Worm (Caenorhabditis elegans): ENCODE data around the gene F41G3.19.

F41G3.19 gene

DNA sequence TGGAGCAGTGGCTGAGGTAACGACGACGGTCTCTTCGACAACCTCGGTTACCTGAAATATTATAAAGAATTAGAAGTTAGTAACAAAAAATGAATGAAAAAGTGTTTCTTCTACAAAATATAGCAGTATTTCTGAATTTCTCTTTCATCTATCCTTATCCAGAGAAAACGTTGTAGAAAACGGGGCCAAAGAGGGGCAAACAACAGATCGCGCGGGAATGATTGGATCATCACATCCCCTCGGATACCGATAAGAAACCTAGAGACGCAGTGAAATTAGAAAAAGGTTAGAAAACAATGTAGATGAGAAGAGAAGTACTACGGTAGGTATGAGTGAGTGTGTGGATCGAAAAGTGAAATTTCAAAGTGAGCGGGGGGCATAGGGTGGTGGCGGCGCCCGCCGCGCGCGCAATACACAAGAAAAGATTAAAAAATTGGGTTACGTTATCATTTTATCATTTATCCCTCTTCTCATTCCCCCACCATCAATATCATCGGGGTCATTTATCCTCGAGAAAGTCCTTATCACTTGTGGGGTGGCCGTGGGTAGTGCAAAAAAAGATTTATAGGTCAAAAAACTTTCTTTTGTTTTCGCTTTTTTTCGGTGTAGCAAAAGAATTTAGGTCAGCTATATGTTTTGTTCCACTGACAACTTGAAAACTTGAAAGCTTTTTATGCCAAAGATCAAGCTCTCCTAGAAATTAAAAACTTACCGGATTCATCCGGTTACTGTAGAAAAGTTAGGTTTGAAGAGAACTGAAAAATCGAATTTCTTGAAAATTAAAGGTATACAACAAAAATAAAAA lies 39.5 kb downstream of the F41G3.19 start, which contains the start of the genes dpy-10 and T14B4.19:
TSS of gene dpy-10 (minus strand) at position 51 of the 805 bp plus-strand sequence.
TSS of gene T14B4.19 (minus strand) at position 755 of the 805 bp plus-strand sequence.
- TF ChIP-seq die-1 (tag; optimal IDR thresholded peaks at IDR 0.05) (no peak), C06A6.2 (GFP tag; conservative IDR thresholded peaks at IDR 0.05) (no peak), dpff-1 (tag; optimal IDR thresholded peaks at IDR 0.05) (no peak), cebp-1 (GFP tag; IDR thresholded peaks at IDR 0.05) (no peak), cebp-1 (tag; optimal IDR thresholded peaks at IDR 0.05) (no peak), hsf-1 (GFP tag; IDR thresholded peaks at IDR 0.05) (no peak), pha-4 (tag; optimal IDR thresholded peaks at IDR 0.05) (no peak), F22D6.2 (tag; optimal IDR thresholded peaks at IDR 0.05) (no peak), ztf-22 (GFP tag; optimal IDR thresholded peaks at IDR 0.05) (no peak), rpc-1 (optimal IDR thresholded peaks at IDR 0.05) (no peak), rpc-1 (tag; optimal IDR thresholded peaks at IDR 0.05) (no peak)

DNA sequence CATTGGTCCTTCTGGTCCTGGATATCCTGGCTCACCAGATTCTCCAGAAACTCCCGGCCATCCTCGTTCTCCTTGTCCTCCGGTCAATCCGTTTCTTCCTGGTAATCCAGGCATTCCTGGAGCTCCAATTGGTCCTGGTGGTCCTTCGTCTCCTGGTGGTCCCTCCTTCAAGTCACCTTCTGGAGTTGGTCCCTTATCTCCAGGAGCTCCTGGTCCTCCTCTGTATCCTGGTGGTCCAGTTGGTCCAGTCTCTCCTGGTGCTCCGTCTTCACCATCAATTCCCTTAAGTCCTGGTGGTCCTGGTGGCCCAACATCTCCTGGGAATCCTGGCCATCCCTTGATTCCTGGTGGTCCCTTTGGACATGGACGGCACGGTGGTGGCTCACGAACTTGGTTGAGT lies 41.3 kb downstream of the F41G3.19 start:
- TF ChIP-seq dox-1 (GFP tag; IDR thresholded peaks at IDR 0.05) (0 out of 2 replicates have a peak, but pooled peaks have one; percentile 23), zfh-2 (GFP tag; conservative IDR thresholded peaks at IDR 0.05) (peak; percentile 74), let-526 (GFP tag; IDR thresholded peaks at IDR 0.05) (no peak)

DNA sequence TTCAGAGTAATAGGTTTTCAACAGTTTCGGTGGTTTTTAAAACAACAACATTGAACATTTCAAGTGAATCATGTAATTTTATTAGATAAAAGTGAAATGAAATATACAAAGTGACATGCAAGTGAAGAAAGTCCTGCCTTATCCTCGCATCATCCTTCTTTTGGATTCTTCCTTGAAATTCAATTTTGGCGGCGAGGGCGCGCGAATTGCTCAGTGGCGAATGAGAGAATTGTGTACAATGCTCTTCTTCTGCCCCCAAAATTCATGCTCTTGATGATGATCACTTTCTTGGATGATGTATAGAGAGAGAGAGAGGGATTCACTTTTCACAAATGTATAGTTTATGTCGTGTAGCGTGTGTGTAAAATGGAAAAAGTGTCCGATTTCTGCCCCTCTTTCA lies 42.2 kb downstream of the F41G3.19 start:
- TF ChIP-seq tbp1 (GFP tag; optimal IDR thresholded peaks at IDR 0.05) (no peak), ztf-26 (tag; optimal IDR thresholded peaks at IDR 0.05) (no peak)

DNA sequence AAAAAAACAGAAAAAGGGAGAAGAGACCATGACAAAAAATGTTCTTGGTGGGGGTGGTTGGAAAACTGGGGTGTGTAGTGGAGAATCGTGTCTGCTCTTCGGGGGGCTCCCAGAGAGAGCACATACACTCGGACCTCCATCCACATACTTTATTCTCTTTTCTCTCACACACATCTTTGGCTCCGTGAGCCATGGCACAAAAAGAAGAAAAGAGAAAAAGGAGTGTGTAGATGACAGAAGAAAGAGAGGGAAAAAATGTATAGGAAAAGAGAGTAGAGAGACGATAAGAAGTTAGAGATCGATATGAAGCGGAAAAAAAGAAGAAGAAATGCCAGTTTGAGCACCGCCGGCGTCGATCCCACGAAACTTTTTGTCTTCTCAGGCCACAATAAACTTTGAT lies 42.9 kb downstream of the F41G3.19 start:
- TF ChIP-seq B0336.3 (GFP tag; IDR thresholded peaks at IDR 0.05) (no peak), Y53F4B.3 (GFP tag; IDR thresholded peaks at IDR 0.05) (no peak), zfh-2 (GFP tag; conservative IDR thresholded peaks at IDR 0.05) (peak; percentile 26; the same call in 1 of the 2 replicates), snpc-3.4 (tag; optimal IDR thresholded peaks at IDR 0.05) (no peak), ztf-6 (GFP tag; IDR thresholded peaks at IDR 0.05) (no peak), let-607 (tag; optimal IDR thresholded peaks at IDR 0.05) (no peak), F22D6.2 (tag; optimal IDR thresholded peaks at IDR 0.05) (no peak), F39B2.1 (GFP tag; IDR thresholded peaks at IDR 0.05) (no peak), attf-5 (GFP tag; optimal IDR thresholded peaks at IDR 0.05) (no peak), nfyb-1 (GFP tag; IDR thresholded peaks at IDR 0.05) (no peak), sea-2 (GFP tag; IDR thresholded peaks at IDR 0.05) (no peak), lin-26 (GFP tag; IDR thresholded peaks at IDR 0.05) (no peak), hmg-1.2 (GFP tag; IDR thresholded peaks at IDR 0.05) (0 out of 2 replicates have a peak, but pooled peaks have one; percentile 17), C17E4.6 (GFP tag; IDR thresholded peaks at IDR 0.05) (no peak), lag-1 (GFP tag; IDR thresholded peaks at IDR 0.05) (no peak)

DNA sequence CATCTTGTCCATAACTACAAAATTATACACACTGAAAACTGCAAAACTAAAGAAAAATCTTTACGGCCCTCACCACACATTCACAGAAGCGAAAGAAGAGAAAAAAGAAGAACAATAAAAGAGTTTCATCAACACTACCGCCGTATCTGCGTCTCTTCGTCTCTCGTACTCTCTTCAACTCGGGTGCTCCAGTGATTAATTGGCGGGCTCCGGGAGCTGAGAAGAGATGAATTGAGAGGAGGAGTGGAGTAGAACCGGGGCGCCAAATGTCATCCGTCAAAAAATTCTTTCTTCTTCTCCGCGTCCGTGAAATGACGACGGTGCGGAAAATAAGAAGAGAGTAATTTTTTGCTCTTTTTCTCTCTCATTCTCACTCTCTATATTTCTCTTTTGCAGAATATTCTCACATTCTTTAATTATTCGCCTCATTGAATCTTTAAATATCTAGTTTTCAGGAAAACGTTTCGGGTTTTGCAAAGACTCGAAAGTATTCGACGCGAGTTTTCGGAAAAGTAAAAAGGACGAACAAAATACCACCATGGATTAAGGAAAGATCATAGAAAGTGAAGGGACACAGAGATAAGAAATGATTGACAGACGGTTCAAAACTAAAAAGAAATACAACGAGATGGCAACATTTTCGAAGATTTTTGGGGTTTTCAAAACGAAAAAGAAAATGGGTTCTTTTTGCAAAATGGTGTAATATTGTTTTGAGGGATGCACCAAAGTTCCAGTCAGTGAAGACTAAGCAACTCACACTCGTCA lies 44.2 kb downstream of the F41G3.19 start:
- TF ChIP-seq somi-1 (GFP tag; optimal IDR thresholded peaks at IDR 0.05) (peak; percentile 21), B0019.2 (GFP tag; conservative IDR thresholded peaks at IDR 0.05) (no peak), F57A8.1 (GFP tag; optimal IDR thresholded peaks at IDR 0.05) (no peak), nhr-120 (GFP tag; IDR thresholded peaks at IDR 0.05) (no peak), madf-10 (tag; optimal IDR thresholded peaks at IDR 0.05) (no peak), bed-1 (GFP tag; IDR thresholded peaks at IDR 0.05) (no peak), lir-1 (GFP tag; conservative IDR thresholded peaks at IDR 0.05) (no peak), hmg-1.2 (GFP tag; IDR thresholded peaks at IDR 0.05) (peak; percentile 51; the same call in 1 of the 2 replicates), let-607 (tag; optimal IDR thresholded peaks at IDR 0.05) (no peak), mel-28 (tag; optimal IDR thresholded peaks at IDR 0.05; ENCODE audit: borderline replicate concordance) (no peak), ZK185.1 (tag; optimal IDR thresholded peaks at IDR 0.05; ENCODE audit: poor library complexity, severe bottlenecking) (no peak)

All from whole organism, young adult.